Fruit fly (Drosophila melanogaster) whole organism, wandering third instar larva: ENCODE data around the gene Ca-alpha1T.

ENCODE experiments used
- Jra ChIP-seq: sonication (Bioruptor generic); optimal IDR thresholded peaks from 2 replicates; lab custom pipeline; 2016; ENCODE audit warnings: missing biosample characterization, missing genetic modification characterization
- Myc ChIP-seq: fragments of >200 bp; optimal IDR thresholded peaks from 2 replicates; lab custom pipeline; 2017
- N ChIP-seq: fragments of >200 bp; optimal IDR thresholded peaks from 2 replicates; lab custom pipeline; 2018; ENCODE audit warnings: missing biosample characterization, missing external identifiers, missing genetic modification characterization
- OdsH ChIP-seq: fragments of 200-800 bp; sonication (Bioruptor generic); optimal IDR thresholded peaks from 2 replicates; lab custom pipeline; 2016; ENCODE audit warnings: missing biosample characterization, mild to moderate bottlenecking, missing genetic modification characterization
- Rel ChIP-seq, 2 experiments: fragments of 200-800 bp; sonication (Bioruptor generic) in 1 of 2; optimal IDR thresholded peaks; 2 replicates in 1 of 2; 3 replicates in 1 of 2; lab custom pipeline; 2016 to 2019; ENCODE audit warnings: mild to moderate bottlenecking in 2 of 2, missing biosample characterization in 2 of 2, missing genetic modification characterization in 2 of 2, moderate library complexity in 1 of 2
- Vsx2 ChIP-seq: fragments of 200-300, 225-300 bp; sonication (Bioruptor generic); optimal IDR thresholded peaks from 2 replicates; lab custom pipeline; 2018; ENCODE audit warnings: missing biosample characterization, missing genetic modification characterization; ENCODE audit not compliant: partially characterized antibody
- foxo ChIP-seq, 2 experiments: fragments of 200-800 bp; sonication (Bioruptor generic); optimal IDR thresholded peaks; 2 replicates in 1 of 2; 3 replicates in 1 of 2; lab custom pipeline; 2016 to 2017; ENCODE audit warnings: missing biosample characterization in 2 of 2, missing genetic modification characterization in 2 of 2
- lola ChIP-seq: fragments of >200 bp; optimal IDR thresholded peaks from 2 replicates; lab custom pipeline; 2017; ENCODE audit warnings: missing biosample characterization, missing genetic modification characterization
- psq ChIP-seq: fragments of 200-800 bp; sonication (Bioruptor generic); optimal IDR thresholded peaks from 3 replicates; lab custom pipeline; 2017; ENCODE audit warnings: missing biosample characterization, mild to moderate bottlenecking, missing genetic modification characterization, moderate library complexity
- sv ChIP-seq: fragments of 200-800 bp; sonication (Bioruptor generic); optimal IDR thresholded peaks from 3 replicates; lab custom pipeline; 2016; ENCODE audit warnings: missing biosample characterization, missing genetic modification characterization

DNA sequence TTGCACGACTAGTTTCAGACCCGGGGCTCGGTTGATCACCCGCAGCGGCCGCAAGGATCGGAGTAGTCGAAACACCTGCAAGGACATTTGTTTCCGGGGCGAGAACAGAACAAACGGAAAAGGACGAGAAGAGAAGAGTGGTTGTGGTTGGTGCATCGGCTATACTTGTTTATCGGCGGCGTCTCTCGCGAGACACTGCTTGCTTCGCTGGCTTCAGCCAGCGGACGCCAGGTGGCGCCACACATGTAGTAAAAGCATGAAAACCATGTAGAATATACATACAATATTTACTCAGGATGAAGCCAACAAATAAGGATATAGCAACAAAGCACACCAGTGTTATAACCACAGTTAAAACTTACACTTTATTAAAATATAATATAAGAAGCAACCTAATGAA lies 82.4 kb downstream of the Ca-alpha1T start:
- TF ChIP-seq psq (GFP tag; lab: Kevin White, UChicago) (no peak), Myc (lab: Kevin White, UChicago) (no peak), N (GFP tag; lab: Kevin White, UChicago) (no peak), Rel (GFP tag; optimal IDR thresholded peaks at IDR 0.05; lab: Kevin White, UChicago) (no peak), Rel (tag; optimal IDR thresholded peaks at IDR 0.05; lab: Kevin White, UChicago) (no peak), sv (no peak), lola (GFP tag; lab: Kevin White, UChicago) (no peak), foxo (GFP tag; optimal IDR thresholded peaks at IDR 0.05; lab: Kevin White, UChicago) (no peak), OdsH (GFP tag; lab: Kevin White, UChicago) (no peak), Vsx2 (GFP tag; lab: Kevin White, UChicago) (no peak), Jra (no peak)
